Worm (Caenorhabditis elegans): ENCODE results near the gene anoh-1.
A peak's percentile ranks its signal among the peaks of the same experiment; 100 is the strongest.

anoh-1 gene

ce11 chrIII:13298722-13299431 lies 52.5 kb downstream of the anoh-1 start, which contains the start of gene pgm-2:
pgm-2 (plus strand) TSS chrIII:13299378.
- peak; percentile 77 for TF ChIP-seq elt-2 (tag; optimal IDR thresholded peaks at IDR 0.05)
- TF ChIP-seq elt-1 (tag; optimal IDR thresholded peaks at IDR 0.05), result peak; percentile 23
- peak; percentile 22 for TF ChIP-seq pha-4 (tag; optimal IDR thresholded peaks at IDR 0.05)
- TF ChIP-seq nhr-25 (tag; optimal IDR thresholded peaks at IDR 0.05), result peak; percentile 76
- peak; percentile 24 for TF ChIP-seq nhr-23 (tag; optimal IDR thresholded peaks at IDR 0.05)
- no peak for TF ChIP-seq nhr-77 (tag; optimal IDR thresholded peaks at IDR 0.05)
- no peak for TF ChIP-seq ZK546.5 (tag; optimal IDR thresholded peaks at IDR 0.05)

DNA sequence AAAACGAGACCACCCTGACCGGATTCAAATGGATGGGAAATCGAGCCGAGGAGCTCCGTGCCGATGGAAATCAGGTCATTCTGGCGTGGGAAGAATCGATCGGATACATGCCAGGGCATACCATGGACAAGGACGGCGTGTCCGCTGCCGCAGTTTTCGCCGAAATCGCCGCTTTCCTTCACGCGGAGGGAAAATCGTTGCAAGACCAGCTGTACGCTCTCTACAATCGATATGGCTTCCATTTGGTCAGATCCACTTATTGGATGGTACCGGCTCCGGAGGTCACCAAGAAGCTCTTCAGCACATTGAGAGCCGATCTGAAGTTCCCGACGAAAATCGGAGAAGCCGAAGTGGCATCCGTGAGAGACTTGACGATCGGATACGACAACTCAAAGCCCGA lies 55.6 kb downstream of the anoh-1 start:
- TF ChIP-seq ceh-82 (tag; optimal IDR thresholded peaks at IDR 0.05) (no peak), snpc-4 (tag; optimal IDR thresholded peaks at IDR 0.05) (no peak), unc-62 (GFP tag; optimal IDR thresholded peaks at IDR 0.05) (no peak), mml-1 (tag; optimal IDR thresholded peaks at IDR 0.05) (no peak), hmg-11 (tag; optimal IDR thresholded peaks at IDR 0.05) (no peak), aly-2 (tag; optimal IDR thresholded peaks at IDR 0.05) (no peak), egl-5 (tag; optimal IDR thresholded peaks at IDR 0.05) (no peak), ztf-11 (tag; optimal IDR thresholded peaks at IDR 0.05) (no peak), nhr-77 (tag; optimal IDR thresholded peaks at IDR 0.05) (no peak)

DNA sequence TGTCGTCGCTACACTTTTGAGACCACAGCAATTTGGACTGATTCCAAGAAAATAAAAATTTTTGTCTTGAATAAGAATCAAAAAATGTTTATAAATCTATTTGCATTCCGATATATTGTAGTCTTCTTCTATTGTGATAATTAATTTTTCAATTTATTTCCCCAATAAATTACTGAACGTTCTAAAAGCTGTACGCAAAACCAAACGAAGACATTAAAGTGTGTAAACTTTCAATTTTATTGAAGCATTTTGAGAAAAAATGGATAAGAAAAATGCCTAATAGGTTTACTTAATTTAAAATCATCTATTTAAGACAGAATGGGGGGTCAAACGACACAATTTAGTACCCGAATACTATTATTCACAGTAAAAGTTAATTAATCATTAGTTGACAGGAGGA lies 56.2 kb downstream of the anoh-1 start:
- no peak for TF ChIP-seq ama-1 (optimal IDR thresholded peaks at IDR 0.05)
- TF ChIP-seq lin-39 (tag; optimal IDR thresholded peaks at IDR 0.05), result no peak

Data from whole organism, L3 larva.